Fruit fly (Drosophila melanogaster): ENCODE results near the gene COX5A.
A peak's percentile ranks its signal among the peaks of the same experiment; 100 is the strongest.

The COX5A gene

DNA sequence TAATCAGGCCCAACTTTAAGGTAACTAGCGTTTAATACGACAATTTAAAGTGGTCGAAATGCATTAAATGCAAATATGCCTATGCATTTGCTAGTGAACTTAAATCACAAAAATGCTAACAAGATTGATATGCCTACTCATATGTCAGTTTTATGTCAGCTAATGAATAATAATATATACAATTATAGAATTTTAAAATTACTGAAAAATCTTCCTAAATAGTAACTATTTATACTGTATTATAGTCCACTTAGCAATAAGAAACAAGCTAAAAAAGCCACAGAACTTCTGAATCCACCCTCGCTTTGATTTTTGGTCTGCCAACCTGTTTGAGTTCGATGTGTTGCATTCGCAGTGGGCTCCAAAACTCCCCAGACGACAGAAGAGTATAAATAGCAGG lies 50.5 kb downstream of the COX5A start (continued):
- TF ChIP-seq CG32532 (GFP tag; IDR thresholded peaks at IDR 0.05), result peak; percentile 54; the same call in 1 of the 2 replicates
- TF ChIP-seq sens (GFP tag), result peak; percentile 72
- peak; percentile 4 for TF ChIP-seq CG30403 (GFP tag; optimal IDR thresholded peaks at IDR 0.05)
- no peak for TF ChIP-seq D (optimal IDR thresholded peaks at IDR 0.05)
- peak; percentile 34 for TF ChIP-seq D (GFP tag; optimal IDR thresholded peaks at IDR 0.05)
- no peak for TF ChIP-seq chm (GFP tag; IDR thresholded peaks at IDR 0.05)
- peak; percentile 29; the same call in 1 of the 3 replicates for TF ChIP-seq B-H1 (GFP tag; IDR thresholded peaks at IDR 0.05)
- TF ChIP-seq phol (tag; optimal IDR thresholded peaks at IDR 0.05), result peak; percentile 65
- TF ChIP-seq nerfin-2 (GFP tag; IDR thresholded peaks at IDR 0.05; ENCODE audit: partially characterized antibody), result 0 out of 2 replicates have a peak, but pooled peaks have one; percentile 9
- TF ChIP-seq Meics (GFP tag; optimal IDR thresholded peaks at IDR 0.05), result peak; percentile 34
- TF ChIP-seq CG2712 (tag; optimal IDR thresholded peaks at IDR 0.05), result peak; percentile 51
- no peak for TF ChIP-seq vfl (GFP tag; optimal IDR thresholded peaks at IDR 0.05)
- peak; percentile 4 for TF ChIP-seq trem (tag; optimal IDR thresholded peaks at IDR 0.05)
- TF ChIP-seq Abd-B (GFP tag; optimal IDR thresholded peaks at IDR 0.05), result peak; percentile 3
- TF ChIP-seq CG1024 (GFP tag; IDR thresholded peaks at IDR 0.05), result peak; percentile 52; the same call in 1 of the 2 replicates
- TF ChIP-seq schlank (tag; optimal IDR thresholded peaks at IDR 0.05), result no peak
- TF ChIP-seq CG7357 (GFP tag; IDR thresholded peaks at IDR 0.05), result 0 out of 3 replicates have a peak, but pooled peaks have one; percentile 11
- no peak for TF ChIP-seq Atf6 (GFP tag; IDR thresholded peaks at IDR 0.05)
- TF ChIP-seq ranshi (GFP tag; IDR thresholded peaks at IDR 0.05), result peak; percentile 47; the same call in 1 of the 2 replicates
- peak; percentile 37; the same call in 1 of the 2 replicates for TF ChIP-seq ttk (GFP tag; IDR thresholded peaks at IDR 0.05)
- peak; percentile 65 for TF ChIP-seq dysf (GFP tag; IDR thresholded peaks at IDR 0.05)
- peak; percentile 54; the same call in 2 of the 3 replicates for TF ChIP-seq ase (GFP tag; IDR thresholded peaks at IDR 0.05)
- peak; percentile 46; the same call in 2 of the 3 replicates for TF ChIP-seq tgo (GFP tag; IDR thresholded peaks at IDR 0.05)
- peak; percentile 60 for TF ChIP-seq dmrt99B (tag; optimal IDR thresholded peaks at IDR 0.05)
- TF ChIP-seq Med (GFP tag), result peak; percentile 48
- peak; percentile 24; the same call in 1 of the 2 replicates for TF ChIP-seq onecut (GFP tag; IDR thresholded peaks at IDR 0.05)
- TF ChIP-seq mld (GFP tag; IDR thresholded peaks at IDR 0.05; ENCODE audit: partially characterized antibody), result no peak

All from whole organism, embryonic.